Worm (Caenorhabditis elegans): Measurements from ENCODE around the gene cbs-2.

Gene cbs-2

ce11 chrII:2176688-2177087 is 46.7 kb downstream of the cbs-2 start, which contains the start of gene gba-1:
Gene gba-1, plus strand, starts transcription at chrII:2176741.
- TF ChIP-seq rnt-1 (tag; optimal IDR thresholded peaks at IDR 0.05) (no peak), elt-2 (tag; optimal IDR thresholded peaks at IDR 0.05) (peak; percentile 54), ces-1 (GFP tag; optimal IDR thresholded peaks at IDR 0.05) (no peak), lin-35 (GFP tag; optimal IDR thresholded peaks at IDR 0.05) (peak in 1 of 2 experiments; percentile 18)

DNA sequence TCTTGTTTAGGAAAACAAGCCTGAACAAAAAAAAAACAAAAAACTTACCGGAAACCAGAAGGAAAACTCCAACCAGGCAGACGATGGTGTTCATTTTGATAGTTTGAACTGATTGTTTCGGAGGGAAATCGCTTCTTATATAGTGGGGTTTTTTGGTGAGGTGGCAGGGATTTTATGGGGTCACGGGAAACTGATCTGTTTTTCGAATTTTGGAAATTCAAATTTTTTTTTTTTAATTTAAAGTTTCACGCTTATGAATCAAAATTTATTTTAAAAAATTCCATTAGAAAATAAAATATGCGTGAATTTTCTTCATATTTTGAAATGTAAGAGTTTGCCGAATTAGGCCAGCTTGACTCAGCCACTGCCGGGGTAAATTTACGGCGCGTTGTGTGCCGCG is 48.0 kb downstream of the cbs-2 start, which contains the start of gene C33C12.7:
Gene C33C12.7 (minus strand): TSS at position 101 of the 400 bp plus-strand sequence.
- no peak for TF ChIP-seq ceh-8 (GFP tag; optimal IDR thresholded peaks at IDR 0.05)
- no peak for TF ChIP-seq nhr-71 (tag; optimal IDR thresholded peaks at IDR 0.05)
- TF ChIP-seq snu-23 (GFP tag; optimal IDR thresholded peaks at IDR 0.05), result no peak
- no peak for TF ChIP-seq irx-1 (tag; optimal IDR thresholded peaks at IDR 0.05)
- TF ChIP-seq dpl-1 (GFP tag; optimal IDR thresholded peaks at IDR 0.05), result no peak

Data from whole organism, L1 larva.